Fruit fly (Drosophila melanogaster) whole organism, prepupa: ENCODE results near the gene Nup93-2.

Experiments
- CG32006 ChIP-seq: fragments of 200-800 bp; sonication (Bioruptor generic); optimal IDR thresholded peaks from 3 replicates; lab custom pipeline; 2017; ENCODE audit warnings: missing biosample characterization, mild to moderate bottlenecking, missing genetic modification characterization
- CG4318 ChIP-seq: fragments of 200-800 bp; sonication (Bioruptor generic); optimal IDR thresholded peaks from 3 replicates; lab custom pipeline; 2017; ENCODE audit warnings: missing biosample characterization, mild to moderate bottlenecking, missing genetic modification characterization
- Eip78C ChIP-seq: fragments of 200-800 bp; sonication (Bioruptor generic); peaks from one replicate; lab custom pipeline; 2016; ENCODE audit warnings: missing biosample characterization, missing genetic modification characterization
- Hr39 ChIP-seq: fragments of 200-800 bp; sonication (Bioruptor generic); optimal IDR thresholded peaks from 2 replicates; lab custom pipeline; 2016; ENCODE audit warnings: missing biosample characterization, missing genetic modification characterization
- Sox14 ChIP-seq: fragments of 200-800 bp; sonication (Bioruptor generic); optimal IDR thresholded peaks from 3 replicates; lab custom pipeline; 2016; ENCODE audit warnings: missing biosample characterization, missing genetic modification characterization
- salr ChIP-seq, 2 experiments: fragments of 200-800 bp; sonication (Bioruptor generic); optimal IDR thresholded peaks; 3 replicates each; lab custom pipeline; 2016 to 2018; ENCODE audit warnings: missing biosample characterization in 2 of 2, missing genetic modification characterization in 2 of 2, mild to moderate bottlenecking in 1 of 2
- spab ChIP-seq: fragments of 200-800 bp; sonication (Bioruptor generic); optimal IDR thresholded peaks from 2 replicates; lab custom pipeline; 2017; ENCODE audit warnings: missing biosample characterization, mild to moderate bottlenecking, missing genetic modification characterization, missing genetic modification reagents

dm6 chr3R:14879207-14879863 is 18.8 kb downstream of the Nup93-2 start, which contains the start of gene CG3631:
- TF ChIP-seq CG32006 (no peak), Eip78C (GFP tag; lab: Kevin White, UChicago) (no peak), salr (GFP tag; optimal IDR thresholded peaks at IDR 0.05; lab: Kevin White, UChicago) (no peak), Sox14 (peak; percentile 45), Hr39 (no peak), spab (GFP tag; lab: Kevin White, UChicago) (no peak), CG4318 (GFP tag; lab: Kevin White, UChicago) (no peak)
